Fruit fly (Drosophila melanogaster) whole organism: ENCODE data around the gene p23.

Source experiments
- psq ChIP-seq: fragments of >200 bp; optimal IDR thresholded peaks from 2 replicates; lab custom pipeline; 2017
- usp ChIP-seq: fragments of >200 bp; optimal IDR thresholded peaks from 2 replicates; lab custom pipeline; 2017; ENCODE audit warnings: missing biosample characterization, missing genetic modification characterization, mixed read lengths

DNA sequence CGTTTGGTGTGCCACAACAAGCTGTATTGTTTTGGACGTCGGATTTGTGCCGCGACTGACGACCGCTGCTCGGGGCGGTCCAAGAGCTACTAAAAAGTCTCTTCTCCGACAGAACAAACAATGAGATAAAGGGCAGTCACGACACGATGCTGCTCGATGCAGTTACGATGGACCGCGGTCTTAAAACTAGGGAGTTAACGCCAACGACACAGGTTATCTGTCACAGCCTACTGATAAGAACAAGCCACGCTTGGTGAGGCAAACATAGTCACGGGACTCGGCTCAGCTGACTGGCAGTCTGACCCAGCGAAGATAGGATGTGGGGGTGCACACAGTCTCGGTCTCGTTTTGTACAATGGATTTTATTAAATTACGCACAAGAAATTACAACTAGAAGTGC lies 6.4 kb downstream of the p23 start, which contains the start of gene CG9444:
- TF ChIP-seq psq (lab: Kevin White, UChicago) (no peak), usp (GFP tag; lab: Kevin White, UChicago) (no peak)
